Worm (Caenorhabditis elegans): Measurements from ENCODE around the gene nlp-22.

DNA sequence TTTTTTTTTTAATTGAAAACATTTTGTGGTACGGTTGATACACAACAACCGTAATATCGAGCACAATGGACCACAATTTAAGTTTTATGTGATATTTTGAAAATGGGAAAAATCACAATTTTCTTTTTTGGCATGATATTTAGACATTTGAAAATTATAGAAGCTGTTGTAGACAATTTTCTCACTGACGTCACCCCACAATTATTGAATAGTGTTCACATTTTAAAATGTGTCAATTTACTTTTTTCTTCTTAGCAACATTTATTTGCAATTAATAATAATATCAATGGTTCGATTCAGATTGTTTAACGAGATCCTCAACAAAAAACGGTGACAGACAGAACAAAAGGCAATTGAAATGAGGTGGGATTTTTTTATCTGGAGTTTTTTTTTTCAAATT lies 6.5 kb downstream of the nlp-22 start, which contains the start of gene T01B6.1:
- TF ChIP-seq lsy-2 (tag; optimal IDR thresholded peaks at IDR 0.05) = no peak
- TF ChIP-seq dmd-4 (tag; optimal IDR thresholded peaks at IDR 0.05) = no peak
- no peak for TF ChIP-seq skn-1 (tag; optimal IDR thresholded peaks at IDR 0.05)
- TF ChIP-seq elt-3 (tag; optimal IDR thresholded peaks at IDR 0.05) = no peak
- TF ChIP-seq ztf-11 (tag; optimal IDR thresholded peaks at IDR 0.05) = no peak
- TF ChIP-seq ceh-82 (tag; optimal IDR thresholded peaks at IDR 0.05) = no peak
- no peak for TF ChIP-seq unc-55 (GFP tag; optimal IDR thresholded peaks at IDR 0.05)
- no peak for TF ChIP-seq egl-27 (tag; optimal IDR thresholded peaks at IDR 0.05)
